Worm (Caenorhabditis elegans) whole organism, young adult: ENCODE data around the gene Y26E6A.3.
"Not testable (repeated sequence)": the region's sequence is repeated elsewhere in the genome, so short reads cannot be mapped to it uniquely, and the experiment has no call there.

Experiments used
- B0019.2 ChIP-seq: fragments of 200-800 bp; sonication (Bioruptor generic); conservative IDR thresholded peaks from 2 replicates; pipeline ENCODE4 v1.3.6; 2022; ENCODE audit warnings: missing genetic modification reagents, missing genetic modification characterization, missing compliant biosample characterization
- B0035.1 ChIP-seq: sonication (generic microtip); optimal IDR thresholded peaks from 2 replicates; lab custom pipeline; 2016; ENCODE audit warnings: missing genetic modification characterization, mild to moderate bottlenecking, missing compliant biosample characterization, missing genotype, missing genetic modification reagents
- C06A6.2 ChIP-seq: fragments of 200-800 bp; sonication (Bioruptor generic); conservative IDR thresholded peaks from 2 replicates; pipeline ENCODE4 v1.3.6; 2022; ENCODE audit warnings: missing genetic modification characterization, missing compliant biosample characterization
- D2030.7 ChIP-seq: fragments of 200-800 bp; sonication (Bioruptor generic); IDR thresholded peaks from 2 replicates; pipeline ENCODE4 v1.3.6; 2022; ENCODE audit warnings: missing genetic modification reagents, missing genetic modification characterization, missing compliant biosample characterization
- F23B12.7 ChIP-seq: sonication (generic microtip); optimal IDR thresholded peaks from 2 replicates; lab custom pipeline; 2017; ENCODE audit warnings: missing genetic modification characterization, mild to moderate bottlenecking, missing compliant biosample characterization, antibody characterized with exemption, moderate library complexity; ENCODE audit not compliant: insufficient read depth
- F39B2.1 ChIP-seq: fragments of 200-800 bp; sonication (Bioruptor generic); IDR thresholded peaks from 2 replicates; pipeline ENCODE4 v1.3.6; 2022; ENCODE audit warnings: missing genetic modification reagents, missing genetic modification characterization, missing compliant biosample characterization
- F52B5.7 ChIP-seq: sonication (generic microtip); optimal IDR thresholded peaks from 2 replicates; lab custom pipeline; 2016; ENCODE audit warnings: mild to moderate bottlenecking, missing genetic modification characterization, missing compliant biosample characterization
- F57A8.1 ChIP-seq: fragments of 200-800 bp; sonication (Bioruptor generic); optimal IDR thresholded peaks from 2 replicates; lab custom pipeline; 2018; ENCODE audit warnings: mild to moderate bottlenecking, missing genetic modification characterization, moderate library complexity, missing compliant biosample characterization
- T26A5.8 ChIP-seq: sonication (generic microtip); optimal IDR thresholded peaks from 2 replicates; lab custom pipeline; 2016; ENCODE audit warnings: missing genetic modification characterization, missing compliant biosample characterization
- Y53G8AR.9 ChIP-seq: fragments of 200-800 bp; sonication (Bioruptor generic); conservative IDR thresholded peaks from 2 replicates; pipeline ENCODE4 v1.3.6; 2022; ENCODE audit warnings: missing genetic modification reagents, missing genetic modification characterization, missing compliant biosample characterization
- Y56A3A.18 ChIP-seq: fragments of 200-800 bp; sonication (Bioruptor generic); IDR thresholded peaks from 2 replicates; pipeline ENCODE4 v1.3.6; 2022; ENCODE audit warnings: missing genetic modification reagents, missing genetic modification characterization, missing compliant biosample characterization
- Y95B8A.8 ChIP-seq: fragments of 200-800 bp; sonication (Bioruptor generic); IDR thresholded peaks from 2 replicates; pipeline ENCODE4 v1.3.6; 2022; ENCODE audit warnings: missing genetic modification reagents, missing genetic modification characterization, missing compliant biosample characterization
- cebp-1 ChIP-seq, 2 experiments: fragments of 200-800 bp in 1 of 2; sonication (Bioruptor generic) in 1 of 2; sonication (generic microtip) in 1 of 2; IDR thresholded peaks in 1 of 2; optimal IDR thresholded peaks in 1 of 2; 2 replicates each; pipeline versions ENCODE4 v1.3.6 to Lab custom; 2017 to 2022; ENCODE audit warnings: missing compliant biosample characterization in 2 of 2, missing genetic modification characterization in 2 of 2, mild to moderate bottlenecking in 1 of 2, missing genetic modification reagents in 1 of 2, moderate library complexity in 1 of 2
- cebp-2 ChIP-seq: fragments of 200-800 bp; sonication (Bioruptor generic); IDR thresholded peaks from 2 replicates; pipeline ENCODE4 v1.3.6; 2022; ENCODE audit warnings: missing genetic modification characterization, missing compliant biosample characterization
- ceh-27 ChIP-seq: fragments of 200-800 bp; sonication (Bioruptor generic); optimal IDR thresholded peaks from 2 replicates; lab custom pipeline; 2018; ENCODE audit warnings: mild to moderate bottlenecking, missing genetic modification characterization, moderate library complexity, missing compliant biosample characterization
- dox-1 ChIP-seq: fragments of 200-800 bp; sonication (Bioruptor generic); IDR thresholded peaks from 2 replicates; pipeline ENCODE4 v1.3.6; 2022; ENCODE audit warnings: missing genetic modification reagents, missing genetic modification characterization, missing compliant biosample characterization
- dpff-1 ChIP-seq: sonication (generic microtip); optimal IDR thresholded peaks from 2 replicates; lab custom pipeline; 2017; ENCODE audit warnings: mild to moderate bottlenecking, missing genetic modification characterization, missing compliant biosample characterization
- dpl-1 ChIP-seq: fragments of 150-350 bp; optimal IDR thresholded peaks from 2 replicates; lab custom pipeline; 2014; ENCODE audit warnings: missing biosample characterization, missing genetic modification reagents, missing genetic modification characterization
- efl-1 ChIP-seq: fragments of 150-350 bp; optimal IDR thresholded peaks from 2 replicates; lab custom pipeline; 2014; ENCODE audit warnings: missing biosample characterization, missing genetic modification reagents, missing genetic modification characterization
- egl-18 ChIP-seq: fragments of 200-800 bp; sonication (Bioruptor generic); IDR thresholded peaks from 2 replicates; pipeline ENCODE4 v1.3.6; 2022; ENCODE audit warnings: missing genetic modification reagents, missing genetic modification characterization, missing compliant biosample characterization
- egl-44 ChIP-seq: fragments of 200-800 bp; sonication (Bioruptor generic); IDR thresholded peaks from 2 replicates; pipeline ENCODE4 v1.3.6; 2022; ENCODE audit warnings: missing genetic modification reagents, missing genetic modification characterization, missing compliant biosample characterization
- egrh-3 ChIP-seq: fragments of 200-800 bp; sonication (Bioruptor generic); IDR thresholded peaks from 2 replicates; pipeline ENCODE4 v1.3.6; 2022; ENCODE audit warnings: missing genetic modification reagents, missing genetic modification characterization, missing compliant biosample characterization
- him-1 ChIP-seq: sonication (generic microtip); optimal IDR thresholded peaks from 2 replicates; lab custom pipeline; 2016; ENCODE audit warnings: missing genotype, missing genetic modification reagents, missing genetic modification characterization, missing compliant biosample characterization
- let-607 ChIP-seq, 2 experiments: fragments of 200-800 bp in 1 of 2; sonication (Bioruptor generic) in 1 of 2; sonication (generic microtip) in 1 of 2; optimal IDR thresholded peaks; 2 replicates each; lab custom pipeline; 2016 to 2018; ENCODE audit warnings: mild to moderate bottlenecking in 2 of 2, missing compliant biosample characterization in 2 of 2, missing genetic modification characterization in 2 of 2, moderate library complexity in 2 of 2, missing genotype in 1 of 2
- lir-1 ChIP-seq: fragments of 200-800 bp; sonication (Bioruptor generic); conservative IDR thresholded peaks from 2 replicates; pipeline ENCODE4 v1.3.6; 2022; ENCODE audit warnings: missing genetic modification reagents, missing genetic modification characterization, missing compliant biosample characterization
- madf-6 ChIP-seq: fragments of 200-800 bp; sonication (Bioruptor generic); IDR thresholded peaks from 2 replicates; pipeline ENCODE4 v1.3.6; 2022; ENCODE audit warnings: missing genetic modification reagents, missing genetic modification characterization, missing compliant biosample characterization
- madf-8 ChIP-seq: fragments of 200-800 bp; sonication (Bioruptor generic); conservative IDR thresholded peaks from 2 replicates; pipeline ENCODE4 v1.3.6; 2022; ENCODE audit warnings: missing genetic modification reagents, missing genetic modification characterization, missing compliant biosample characterization
- nfyb-1 ChIP-seq: fragments of 200-800 bp; sonication (Bioruptor generic); IDR thresholded peaks from 2 replicates; pipeline ENCODE4 v1.3.6; 2022; ENCODE audit warnings: missing genetic modification reagents, missing genetic modification characterization, missing compliant biosample characterization
- nhr-120 ChIP-seq: fragments of 200-800 bp; sonication (Bioruptor generic); IDR thresholded peaks from 2 replicates; pipeline ENCODE4 v1.3.6; 2022; ENCODE audit warnings: missing genetic modification characterization, missing compliant biosample characterization
- nhr-27 ChIP-seq: fragments of 200-800 bp; sonication (Bioruptor generic); optimal IDR thresholded peaks from 2 replicates; lab custom pipeline; 2018; ENCODE audit warnings: mild to moderate bottlenecking, missing genetic modification characterization, moderate library complexity, missing compliant biosample characterization
- nhr-90 ChIP-seq: sonication (generic microtip); optimal IDR thresholded peaks from 2 replicates; lab custom pipeline; 2016; ENCODE audit warnings: missing genotype, mild to moderate bottlenecking, missing genetic modification characterization, missing compliant biosample characterization
- rpc-1 ChIP-seq, 2 experiments: fragments of 150-350 bp in 1 of 2; sonication (generic microtip) in 1 of 2; optimal IDR thresholded peaks; 2 replicates each; lab custom pipeline; 2014 to 2018; ENCODE audit warnings: missing biosample characterization in 1 of 2, missing genetic modification characterization in 1 of 2, missing genetic modification reagents in 1 of 2, missing genotype in 1 of 2
- sdz-38 ChIP-seq: sonication (generic microtip); optimal IDR thresholded peaks from 2 replicates; lab custom pipeline; 2016; ENCODE audit warnings: missing genotype, missing genetic modification characterization, missing compliant biosample characterization
- sptf-2 ChIP-seq: fragments of 200-800 bp; sonication (Bioruptor generic); optimal IDR thresholded peaks from 2 replicates; lab custom pipeline; 2018; ENCODE audit warnings: mild to moderate bottlenecking, missing genetic modification characterization, missing compliant biosample characterization
- tbx-9 ChIP-seq: sonication (generic microtip); optimal IDR thresholded peaks from 2 replicates; lab custom pipeline; 2016; ENCODE audit warnings: borderline replicate concordance, missing genetic modification characterization, inconsistent platforms, missing compliant biosample characterization
- tlf-1 ChIP-seq: fragments of 200-800 bp; sonication (Bioruptor generic); optimal IDR thresholded peaks from 2 replicates; lab custom pipeline; 2018; ENCODE audit warnings: mild to moderate bottlenecking, missing genetic modification characterization, missing compliant biosample characterization
- zfh-2 ChIP-seq: fragments of 200-800 bp; sonication (Bioruptor generic); conservative IDR thresholded peaks from 2 replicates; pipeline ENCODE4 v1.3.6; 2022; ENCODE audit warnings: missing genetic modification reagents, missing genetic modification characterization, missing compliant biosample characterization
- zim-3 ChIP-seq: sonication (generic microtip); optimal IDR thresholded peaks from 2 replicates; lab custom pipeline; 2017; ENCODE audit warnings: mild to moderate bottlenecking, missing genetic modification characterization, moderate library complexity, missing compliant biosample characterization
- ztf-18 ChIP-seq: sonication (generic microtip); optimal IDR thresholded peaks from 2 replicates; lab custom pipeline; 2016; ENCODE audit warnings: missing genotype, mild to moderate bottlenecking, missing genetic modification characterization, missing compliant biosample characterization
- ztf-26 ChIP-seq: sonication (generic microtip); optimal IDR thresholded peaks from 2 replicates; lab custom pipeline; 2017; ENCODE audit warnings: missing genetic modification characterization, missing compliant biosample characterization

Y26E6A.3 gene

ce11 chrX:13935615-13936014 is 25.9 kb upstream of the Y26E6A.3 start:
- peak; percentile 64; the same call in 1 of the 2 replicates for TF ChIP-seq egrh-3 (GFP tag; lab: Robert Waterston, UW)
- TF ChIP-seq zfh-2: peak; percentile 45; the same call in 1 of the 2 replicates
- TF ChIP-seq rpc-1 (optimal IDR thresholded peaks at IDR 0.05; lab: Kevin White, UChicago): not testable (repeated sequence)
- TF ChIP-seq rpc-1 (tag; optimal IDR thresholded peaks at IDR 0.05; lab: Kevin White, UChicago): peak; percentile 37
- peak; percentile 12; the same call in 1 of the 2 replicates for TF ChIP-seq dox-1
- TF ChIP-seq, all 124 proteins: peak for 4; not testable (repeated sequence) for 120

- TF ChIP-seq Y95B8A.8 (GFP tag; lab: Robert Waterston, UW) (no peak), nfyb-1 (no peak), Y53G8AR.9 (GFP tag; lab: Robert Waterston, UW) (no peak), F39B2.1 (GFP tag; lab: Robert Waterston, UW) (no peak), T26A5.8 (tag; lab: Kevin White, UChicago) (no peak), cebp-2 (GFP tag; lab: Robert Waterston, UW) (no peak), B0035.1 (tag; lab: Kevin White, UChicago) (no peak), madf-6 (GFP tag; lab: Robert Waterston, UW) (no peak), ztf-18 (tag; lab: Kevin White, UChicago) (no peak), sdz-38 (tag; lab: Kevin White, UChicago) (no peak), F52B5.7 (tag; lab: Kevin White, UChicago) (no peak), ztf-26 (tag; lab: Kevin White, UChicago) (no peak), him-1 (no peak), egl-44 (no peak), nhr-27 (tag; lab: Kevin White, UChicago) (no peak), F23B12.7 (tag; lab: Kevin White, UChicago) (no peak), sptf-2 (GFP tag; lab: Kevin White, UChicago) (no peak)
Observed at ce11 chrX:13934574-13934973, 24.8 kb upstream of the Y26E6A.3 start, which contains the start of gene elt-3. Gene elt-3, plus strand, starts transcription at chrX:13934874.

- TF ChIP-seq madf-8 (GFP tag; lab: Robert Waterston, UW) (peak; percentile 28; the same call in 1 of the 2 replicates), dpl-1 (GFP tag; lab: Kevin White, UChicago) (peak; percentile 6), efl-1 (GFP tag; lab: Kevin White, UChicago) (peak; percentile 67), madf-6 (GFP tag; lab: Robert Waterston, UW) (peak; percentile 41), nfyb-1 (no peak)
Observed at ce11 chrX:13929534-13929933, 19.8 kb upstream of the Y26E6A.3 start, which contains the start of gene meg-1. Gene meg-1, minus strand, starts transcription at chrX:13929634.

ce11 chrX:13928532-13928931 is 18.8 kb upstream of the Y26E6A.3 start:
- no peak for TF ChIP-seq ceh-27 (GFP tag; lab: Kevin White, UChicago)
- TF ChIP-seq ztf-18 (tag; lab: Kevin White, UChicago): no peak
- no peak for TF ChIP-seq zim-3 (tag; lab: Kevin White, UChicago)
- TF ChIP-seq Y53G8AR.9 (GFP tag; lab: Robert Waterston, UW): no peak
- TF ChIP-seq lir-1 (GFP tag; lab: Robert Waterston, UW): no peak
- TF ChIP-seq C06A6.2 (GFP tag; lab: Robert Waterston, UW): no peak
- no peak for TF ChIP-seq F57A8.1 (GFP tag; lab: Kevin White, UChicago)
- no peak for TF ChIP-seq dpff-1
- no peak for TF ChIP-seq Y56A3A.18 (GFP tag; lab: Robert Waterston, UW)
- TF ChIP-seq let-607 (tag; optimal IDR thresholded peaks at IDR 0.05; lab: Kevin White, UChicago): no peak
- TF ChIP-seq cebp-1 (GFP tag; IDR thresholded peaks at IDR 0.05; lab: Robert Waterston, UW): no peak
- TF ChIP-seq cebp-1 (tag; optimal IDR thresholded peaks at IDR 0.05; lab: Kevin White, UChicago): no peak
- TF ChIP-seq egl-18: no peak
- TF ChIP-seq D2030.7 (GFP tag; lab: Robert Waterston, UW): no peak
- no peak for TF ChIP-seq nhr-120 (GFP tag; lab: Robert Waterston, UW)
- TF ChIP-seq B0019.2 (GFP tag; lab: Robert Waterston, UW): no peak
- no peak for TF ChIP-seq tlf-1 (GFP tag; lab: Kevin White, UChicago)
- TF ChIP-seq nhr-90: no peak
- TF ChIP-seq tbx-9 (tag; lab: Kevin White, UChicago): no peak
- TF ChIP-seq B0035.1 (tag; lab: Kevin White, UChicago): no peak
- TF ChIP-seq sdz-38 (tag; lab: Kevin White, UChicago): no peak
